Worm (Caenorhabditis elegans): ENCODE results near the gene ttn-1.

Gene ttn-1

DNA sequence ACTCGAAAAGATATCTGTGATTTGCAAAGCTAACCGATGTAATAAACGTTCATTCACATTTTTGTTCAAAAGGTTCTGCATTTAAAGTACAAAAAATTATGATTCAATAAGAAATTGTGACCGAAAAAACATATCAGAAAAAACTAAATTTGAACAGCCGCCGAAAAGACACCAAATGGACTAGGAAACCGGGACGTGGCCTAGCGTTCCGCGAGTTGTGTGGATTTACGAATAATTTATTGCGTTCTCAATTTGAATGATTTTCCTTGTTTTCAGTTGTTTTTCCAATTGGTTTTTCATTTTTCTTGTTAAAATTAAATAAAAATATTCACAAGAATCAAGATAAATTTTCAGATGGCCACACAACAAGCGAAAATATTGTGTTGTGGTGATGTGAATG lies 95.0 kb downstream of the ttn-1 start, which contains the start of gene cwf-19L1:
cwf-19L1 (plus strand) TSS at position 355 of the 400 bp plus-strand sequence.
- no peak for TF ChIP-seq ceh-82 (tag; optimal IDR thresholded peaks at IDR 0.05)
- TF ChIP-seq ZK546.5 (tag; optimal IDR thresholded peaks at IDR 0.05): no peak
- TF ChIP-seq aly-2 (tag; optimal IDR thresholded peaks at IDR 0.05): no peak
- peak; percentile 79 for TF ChIP-seq lin-15B (tag; optimal IDR thresholded peaks at IDR 0.05)
- peak; percentile 64 for TF ChIP-seq snpc-4 (tag; optimal IDR thresholded peaks at IDR 0.05)
- no peak for TF ChIP-seq unc-39 (tag; optimal IDR thresholded peaks at IDR 0.05)
- TF ChIP-seq nhr-237 (tag; optimal IDR thresholded peaks at IDR 0.05): no peak
- TF ChIP-seq nhr-25 (tag; optimal IDR thresholded peaks at IDR 0.05): peak; percentile 20
- peak; percentile 89 for TF ChIP-seq nfya-1 (tag; optimal IDR thresholded peaks at IDR 0.05; ENCODE audit: insufficient read depth)
- TF ChIP-seq tbx-2 (tag; optimal IDR thresholded peaks at IDR 0.05): peak; percentile 21
- no peak for TF ChIP-seq skn-1 (tag; optimal IDR thresholded peaks at IDR 0.05)
- peak; percentile 54 for TF ChIP-seq nhr-43 (tag; optimal IDR thresholded peaks at IDR 0.05; ENCODE audit: poor library complexity, severe bottlenecking)
- peak; percentile 2 for TF ChIP-seq lin-39 (tag; optimal IDR thresholded peaks at IDR 0.05)
- TF ChIP-seq zag-1 (tag; optimal IDR thresholded peaks at IDR 0.05): no peak
- no peak for TF ChIP-seq nhr-11 (tag; optimal IDR thresholded peaks at IDR 0.05)
- no peak for TF ChIP-seq nhr-28 (tag; optimal IDR thresholded peaks at IDR 0.05)
- peak; percentile 60 for TF ChIP-seq hmg-11 (tag; optimal IDR thresholded peaks at IDR 0.05)
- TF ChIP-seq egl-27 (tag; optimal IDR thresholded peaks at IDR 0.05): no peak
- TF ChIP-seq ceh-9 (tag; optimal IDR thresholded peaks at IDR 0.05): no peak
- no peak for TF ChIP-seq elt-1 (tag; optimal IDR thresholded peaks at IDR 0.05)
- TF ChIP-seq ceh-28 (tag; optimal IDR thresholded peaks at IDR 0.05): peak; percentile 25
- no peak for TF ChIP-seq unc-62 (GFP tag; optimal IDR thresholded peaks at IDR 0.05)
- TF ChIP-seq elt-3 (tag; optimal IDR thresholded peaks at IDR 0.05): no peak
- TF ChIP-seq nhr-23 (tag; optimal IDR thresholded peaks at IDR 0.05): peak; percentile 90
- TF ChIP-seq ztf-11 (tag; optimal IDR thresholded peaks at IDR 0.05): no peak
- no peak for TF ChIP-seq mml-1 (tag; optimal IDR thresholded peaks at IDR 0.05)
- TF ChIP-seq ama-1 (optimal IDR thresholded peaks at IDR 0.05): peak; percentile 28
- TF ChIP-seq lsy-12 (tag; optimal IDR thresholded peaks at IDR 0.05): peak; percentile 16
- TF ChIP-seq sea-2 (GFP tag; optimal IDR thresholded peaks at IDR 0.05): no peak
- TF ChIP-seq pha-4 (tag; optimal IDR thresholded peaks at IDR 0.05): peak; percentile 64
- peak; percentile 90 for TF ChIP-seq R02D3.7 (tag; optimal IDR thresholded peaks at IDR 0.05)
- no peak for TF ChIP-seq elt-2 (tag; optimal IDR thresholded peaks at IDR 0.05)

ce11 chrV:6105374-6105773 lies 97.1 kb downstream of the ttn-1 start, which contains the start of gene atf-8:
atf-8 (plus strand) TSS chrV:6105607.
- TF ChIP-seq nhr-25 (tag; optimal IDR thresholded peaks at IDR 0.05) (peak; percentile 10), elt-1 (tag; optimal IDR thresholded peaks at IDR 0.05) (no peak), nhr-23 (tag; optimal IDR thresholded peaks at IDR 0.05) (peak; percentile 74)

- TF ChIP-seq nhr-67 (tag; optimal IDR thresholded peaks at IDR 0.05): no peak
- TF ChIP-seq lin-39 (tag; optimal IDR thresholded peaks at IDR 0.05): no peak
- TF ChIP-seq skn-1 (tag; optimal IDR thresholded peaks at IDR 0.05): no peak
- TF ChIP-seq snpc-4 (tag; optimal IDR thresholded peaks at IDR 0.05): no peak
- no peak for TF ChIP-seq nfya-1 (tag; optimal IDR thresholded peaks at IDR 0.05; ENCODE audit: insufficient read depth)
- no peak for TF ChIP-seq fos-1 (tag; optimal IDR thresholded peaks at IDR 0.05)
- TF ChIP-seq ceh-16 (tag; optimal IDR thresholded peaks at IDR 0.05): no peak
- no peak for TF ChIP-seq egl-27 (tag; optimal IDR thresholded peaks at IDR 0.05)
- TF ChIP-seq nhr-12 (tag; optimal IDR thresholded peaks at IDR 0.05): no peak
- no peak for TF ChIP-seq zag-1 (tag; optimal IDR thresholded peaks at IDR 0.05)
These were observed 99.0 kb downstream of the ttn-1 start, which contains the start of gene Y38A10A.11 for ce11 chrV:6103429-6103828. Y38A10A.11 (minus strand) TSS chrV:6103529.

ce11 chrV:6101243-6101898 lies 101.1 kb downstream of the ttn-1 start:
- TF ChIP-seq nhr-23 (tag; optimal IDR thresholded peaks at IDR 0.05) (peak; percentile 2), nfya-1 (tag; optimal IDR thresholded peaks at IDR 0.05; ENCODE audit: insufficient read depth) (peak; percentile 21), egl-5 (tag; optimal IDR thresholded peaks at IDR 0.05) (peak; percentile 23), lsy-12 (tag; optimal IDR thresholded peaks at IDR 0.05) (no peak), fos-1 (tag; optimal IDR thresholded peaks at IDR 0.05) (no peak), skn-1 (tag; optimal IDR thresholded peaks at IDR 0.05) (no peak), elt-2 (tag; optimal IDR thresholded peaks at IDR 0.05) (peak; percentile 70), sea-2 (GFP tag; optimal IDR thresholded peaks at IDR 0.05) (no peak), pha-4 (tag; optimal IDR thresholded peaks at IDR 0.05) (peak; percentile 80), nhr-76 (tag; optimal IDR thresholded peaks at IDR 0.05) (no peak), nhr-43 (tag; optimal IDR thresholded peaks at IDR 0.05; ENCODE audit: poor library complexity, severe bottlenecking) (no peak), nhr-237 (tag; optimal IDR thresholded peaks at IDR 0.05) (no peak)

All from whole organism, L3 larva.